Fruit fly (Drosophila melanogaster) whole organism, embryonic: Measurements from ENCODE around the gene CG7409.

Source experiments
- Awh ChIP-seq: fragments of 200-800 bp; sonication (Bioruptor generic); IDR thresholded peaks from 2 replicates; pipeline ENCODE4, ENCODE4 v1.3.6; 2022; ENCODE audit warnings: missing biosample characterization, missing genetic modification characterization
- CG10147 ChIP-seq: fragments of 200-800 bp; sonication (Bioruptor generic); optimal IDR thresholded peaks from 2 replicates; lab custom pipeline; 2019; ENCODE audit warnings: missing biosample characterization, mild to moderate bottlenecking, missing genetic modification characterization, moderate library complexity
- CG1024 ChIP-seq: fragments of 200-800 bp; sonication (Bioruptor generic); IDR thresholded peaks from 2 replicates; pipeline ENCODE4 v1.3.6; 2022; ENCODE audit warnings: missing biosample characterization, missing genetic modification characterization
- CG11247 ChIP-seq: fragments of 200-800 bp; sonication (Bioruptor generic); IDR thresholded peaks from 2 replicates; pipeline ENCODE4 v1.3.6; 2022; ENCODE audit warnings: missing biosample characterization, missing genetic modification characterization
- CG11398 ChIP-seq: fragments of 200-800 bp; sonication (Bioruptor generic); optimal IDR thresholded peaks from 2 replicates; lab custom pipeline; 2016; ENCODE audit warnings: missing biosample characterization, missing genetic modification characterization
- CG11723 ChIP-seq: fragments of 200-800 bp; sonication (Bioruptor generic); optimal IDR thresholded peaks from 2 replicates; lab custom pipeline; 2017; ENCODE audit warnings: missing biosample characterization, mild to moderate bottlenecking, missing genetic modification characterization
- CG1233 ChIP-seq: fragments of 200-800 bp; sonication (Bioruptor generic); optimal IDR thresholded peaks from 4 replicates; lab custom pipeline; 2018; ENCODE audit warnings: missing biosample characterization, mild to moderate bottlenecking, missing genetic modification characterization
- CG15601 ChIP-seq: fragments of 200-800 bp; sonication (Bioruptor generic); optimal IDR thresholded peaks from 3 replicates; lab custom pipeline; 2019; ENCODE audit warnings: missing biosample characterization, mild to moderate bottlenecking, missing genetic modification characterization, moderate library complexity
- CG17385 ChIP-seq: fragments of 200-800 bp; sonication (Bioruptor generic); optimal IDR thresholded peaks from 3 replicates; lab custom pipeline; 2018; ENCODE audit warnings: missing biosample characterization, mild to moderate bottlenecking, missing genetic modification characterization
- CG17802 ChIP-seq: fragments of 200-800 bp; sonication (Bioruptor generic); optimal IDR thresholded peaks from 2 replicates; lab custom pipeline; 2018; ENCODE audit warnings: missing biosample characterization, mild to moderate bottlenecking, missing genetic modification characterization, moderate library complexity
- CG2199 ChIP-seq: fragments of 200-800 bp; sonication (Bioruptor generic); IDR thresholded peaks from 3 replicates; pipeline ENCODE4 v1.3.6; 2022; ENCODE audit warnings: missing biosample characterization, missing genetic modification characterization
- CG31224 ChIP-seq: fragments of 200-800 bp; sonication (Bioruptor generic); IDR thresholded peaks from 2 replicates; pipeline ENCODE4 v1.3.6; 2022; ENCODE audit warnings: missing biosample characterization, missing genetic modification characterization
- CG32767 ChIP-seq: fragments of 200-800 bp; sonication (Bioruptor generic); IDR thresholded peaks from 2 replicates; pipeline ENCODE4 v1.3.6; 2022; ENCODE audit warnings: missing biosample characterization, missing genetic modification characterization
- CG9797 ChIP-seq: fragments of 200-800 bp; sonication (Bioruptor generic); optimal IDR thresholded peaks from 3 replicates; lab custom pipeline; 2018; ENCODE audit warnings: missing biosample characterization, mild to moderate bottlenecking, missing genetic modification characterization
- Chrac-16 ChIP-seq: fragments of 200-800 bp; sonication (Bioruptor generic); optimal IDR thresholded peaks from 3 replicates; lab custom pipeline; 2016; ENCODE audit warnings: missing biosample characterization, missing genetic modification characterization
- Eip74EF ChIP-seq, 2 experiments: fragments of 200-800 bp in 1 of 2; fragments of >200 bp in 1 of 2; sonication (Bioruptor generic) in 1 of 2; optimal IDR thresholded peaks; 2 replicates each; lab custom pipeline; 2017 to 2019; ENCODE audit warnings: missing biosample characterization in 2 of 2, missing genetic modification characterization in 2 of 2, mild to moderate bottlenecking in 1 of 2, moderate library complexity in 1 of 2
- HLH3B ChIP-seq: fragments of 200-800 bp; sonication (Bioruptor generic); IDR thresholded peaks from 2 replicates; pipeline ENCODE4 v1.3.6; 2022; ENCODE audit warnings: missing biosample characterization, missing genetic modification characterization
- HmgZ ChIP-seq: fragments of 200-800 bp; sonication (Bioruptor generic); optimal IDR thresholded peaks from 2 replicates; lab custom pipeline; 2018; ENCODE audit warnings: missing biosample characterization, mild to moderate bottlenecking, missing genetic modification characterization
- Lhr ChIP-seq: fragments of 200-800 bp; sonication (Bioruptor generic); optimal IDR thresholded peaks from 3 replicates; lab custom pipeline; 2017; ENCODE audit warnings: mild to moderate bottlenecking, missing biosample characterization, missing genetic modification reagents, missing genetic modification characterization
- MESR4 ChIP-seq: fragments of 200-800 bp; sonication (Bioruptor generic); optimal IDR thresholded peaks from 2 replicates; lab custom pipeline; 2018; ENCODE audit warnings: missing biosample characterization, mild to moderate bottlenecking, missing genetic modification characterization, moderate library complexity
- Neu2 ChIP-seq: fragments of 200-800 bp; sonication (Bioruptor generic); optimal IDR thresholded peaks from 3 replicates; lab custom pipeline; 2016; ENCODE audit warnings: missing biosample characterization, missing genetic modification characterization, borderline replicate concordance
- Poxn ChIP-seq: fragments of 200-800 bp; sonication (Bioruptor generic); IDR thresholded peaks from 2 replicates; pipeline ENCODE4 v1.3.6; 2022; ENCODE audit warnings: missing biosample characterization, missing genetic modification characterization
- YL-1 ChIP-seq: fragments of 200-800 bp; sonication (Bioruptor generic); optimal IDR thresholded peaks from 3 replicates; lab custom pipeline; 2017; ENCODE audit warnings: missing biosample characterization, mild to moderate bottlenecking, missing genetic modification characterization
- bsh ChIP-seq, 2 experiments: fragments of 200-800 bp; sonication (Bioruptor generic); optimal IDR thresholded peaks; 2 replicates each; lab custom pipeline; 2017 to 2018; ENCODE audit warnings: mild to moderate bottlenecking in 2 of 2, missing biosample characterization in 2 of 2, missing genetic modification characterization in 2 of 2, moderate library complexity in 1 of 2
- cato ChIP-seq: fragments of 200-800 bp; sonication (Bioruptor generic); optimal IDR thresholded peaks from 2 replicates; lab custom pipeline; 2016; ENCODE audit warnings: missing biosample characterization, missing genetic modification characterization, borderline replicate concordance
- ci ChIP-seq: fragments of 200-800 bp; sonication (Bioruptor generic); IDR thresholded peaks from 3 replicates; pipeline ENCODE4 v1.3.6; 2022; ENCODE audit warnings: missing biosample characterization, missing genetic modification characterization
- dati ChIP-seq: fragments of 200-800 bp; sonication (Bioruptor generic); IDR thresholded peaks from 2 replicates; pipeline ENCODE4 v1.3.6; 2022; ENCODE audit warnings: missing biosample characterization, missing genetic modification characterization
- exex ChIP-seq: fragments of 200-800 bp; sonication (Bioruptor generic); optimal IDR thresholded peaks from 4 replicates; lab custom pipeline; 2018; ENCODE audit warnings: missing biosample characterization, mild to moderate bottlenecking, missing genetic modification characterization, moderate library complexity
- grau ChIP-seq: fragments of 200-800 bp; optimal IDR thresholded peaks from 3 replicates; lab custom pipeline; 2019; ENCODE audit warnings: missing biosample characterization, mild to moderate bottlenecking, missing genetic modification characterization, moderate library complexity
- grn ChIP-seq: fragments of 200-800 bp; sonication (Bioruptor generic); optimal IDR thresholded peaks from 3 replicates; lab custom pipeline; 2017; ENCODE audit warnings: missing biosample characterization, missing genetic modification characterization
- gt ChIP-seq: fragments of 200-800 bp; sonication (Bioruptor generic); IDR thresholded peaks from 2 replicates; pipeline ENCODE4 v1.3.6; 2022; ENCODE audit warnings: missing biosample characterization, missing genetic modification characterization
- klu ChIP-seq: fragments of 200-800 bp; sonication (Bioruptor generic); IDR thresholded peaks from 2 replicates; pipeline ENCODE4 v1.3.6; 2022; ENCODE audit warnings: missing biosample characterization, missing genetic modification characterization
- mirr ChIP-seq: fragments of 200-800 bp; sonication (Bioruptor generic); optimal IDR thresholded peaks from 3 replicates; lab custom pipeline; 2018; ENCODE audit warnings: missing biosample characterization, mild to moderate bottlenecking, missing genetic modification characterization
- nom ChIP-seq: fragments of 200-800 bp; sonication (Bioruptor generic); optimal IDR thresholded peaks from 2 replicates; lab custom pipeline; 2017; ENCODE audit warnings: missing biosample characterization, missing genetic modification characterization, mild to moderate bottlenecking, moderate library complexity, missing genetic modification reagents
- salm ChIP-seq: fragments of 200-800 bp; sonication (Bioruptor generic); optimal IDR thresholded peaks from 2 replicates; lab custom pipeline; 2018; ENCODE audit warnings: missing biosample characterization, mild to moderate bottlenecking, missing genetic modification characterization
- sd ChIP-seq: fragments of 200-800 bp; sonication (Bioruptor generic); optimal IDR thresholded peaks from 3 replicates; lab custom pipeline; 2018; ENCODE audit warnings: missing biosample characterization, mild to moderate bottlenecking, missing genetic modification characterization, moderate library complexity
- sqz ChIP-seq: fragments of 200-800 bp; sonication (Bioruptor generic); optimal IDR thresholded peaks from 3 replicates; lab custom pipeline; 2018; ENCODE audit warnings: missing biosample characterization, mild to moderate bottlenecking, missing genetic modification characterization
- stc ChIP-seq: fragments of 200-800 bp; sonication (Bioruptor generic); IDR thresholded peaks from 2 replicates; pipeline ENCODE4 v1.3.6; 2022; ENCODE audit warnings: missing biosample characterization, missing genetic modification characterization
- stwl ChIP-seq: fragments of 200-800 bp; sonication (Bioruptor generic); optimal IDR thresholded peaks from 3 replicates; lab custom pipeline; 2018; ENCODE audit warnings: missing biosample characterization, mild to moderate bottlenecking, missing genetic modification characterization, moderate library complexity
- sug ChIP-seq: fragments of 200-800 bp; optimal IDR thresholded peaks from 2 replicates; lab custom pipeline; 2019; ENCODE audit warnings: missing biosample characterization, mild to moderate bottlenecking, missing genetic modification characterization, moderate library complexity
- tna ChIP-seq: fragments of 200-800 bp; sonication (Bioruptor generic); IDR thresholded peaks from 2 replicates; pipeline ENCODE4 v1.3.6; 2022; ENCODE audit warnings: missing biosample characterization, missing genetic modification characterization; ENCODE audit not compliant: partially characterized antibody
- twi ChIP-seq: fragments of 200-800 bp; optimal IDR thresholded peaks from 2 replicates; lab custom pipeline; 2019; ENCODE audit warnings: missing biosample characterization, mild to moderate bottlenecking, missing genetic modification characterization, moderate library complexity

Gene CG7409

DNA sequence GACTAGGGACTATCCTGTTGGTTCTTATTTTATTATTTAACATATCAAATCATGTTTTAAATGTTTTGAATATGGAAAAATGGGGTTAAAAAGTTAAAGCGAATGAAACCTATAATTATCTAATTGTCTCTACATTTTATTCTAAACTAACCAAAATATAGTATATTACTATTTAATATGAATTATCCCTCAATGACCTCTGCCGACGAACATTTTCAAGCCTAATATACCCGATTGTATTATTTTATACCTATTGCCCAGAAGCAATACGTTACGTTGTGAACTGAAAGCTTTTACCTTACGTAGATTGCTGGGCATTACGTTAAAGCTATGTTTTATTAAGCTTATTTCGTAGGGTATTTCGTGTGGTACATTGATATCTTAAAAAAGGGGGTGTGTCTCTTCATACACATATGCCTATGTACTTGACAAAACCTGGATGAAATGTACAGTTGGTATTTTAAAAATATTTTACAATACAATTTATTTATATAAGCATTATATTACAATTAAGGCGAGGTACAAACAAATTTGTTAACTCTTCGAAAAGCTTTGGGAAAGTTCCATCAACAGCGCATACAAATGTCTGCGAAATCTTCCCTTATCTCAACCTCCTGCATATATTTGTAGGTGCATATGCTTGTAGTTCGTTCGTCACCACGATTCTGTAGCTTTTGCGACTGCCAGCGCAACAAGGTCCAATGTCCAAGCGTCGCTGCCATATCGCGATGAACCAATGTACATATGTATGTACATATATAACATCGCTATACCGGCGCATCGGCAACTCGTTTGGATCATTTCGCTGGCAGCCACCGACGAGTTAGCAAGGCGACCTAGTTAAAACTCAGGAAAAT lies 35.4 kb upstream of the CG7409 start, which contains the start of gene Mcad (continued):
- TF ChIP-seq Neu2 (GFP tag; lab: Kevin White, UChicago) (no peak), salm (tag; lab: Kevin White, UChicago) (peak; percentile 70), CG17802 (peak; percentile 82), twi (tag; lab: Kevin White, UChicago) (peak; percentile 34), gt (GFP tag; lab: Robert Waterston, UW) (peak; percentile 64), CG9797 (no peak), CG10147 (peak; percentile 97), HmgZ (peak; percentile 72), Lhr (GFP tag; lab: Kevin White, UChicago) (peak; percentile 46), klu (GFP tag; lab: Robert Waterston, UW) (peak; percentile 91), HLH3B (GFP tag; lab: Robert Waterston, UW) (peak; percentile 95), CG11723 (GFP tag; lab: Kevin White, UChicago) (peak; percentile 69), stwl (tag; lab: Kevin White, UChicago) (no peak), CG32767 (GFP tag; lab: Robert Waterston, UW) (peak; percentile 91), grau (tag; lab: Kevin White, UChicago) (peak; percentile 88), CG15601 (peak; percentile 54), tna (no peak), CG11247 (peak; percentile 92), CG11398 (GFP tag; lab: Kevin White, UChicago) (no peak), Eip74EF (GFP tag; optimal IDR thresholded peaks at IDR 0.05; lab: Kevin White, UChicago) (peak in 1 of 2 experiments; percentile 88), dati (peak; percentile 55; the same call in 1 of the 2 replicates), stc (peak; percentile 95), CG1233 (GFP tag; lab: Kevin White, UChicago) (peak; percentile 88), sqz (GFP tag; lab: Kevin White, UChicago) (peak; percentile 67), CG31224 (peak; percentile 73), CG17385 (GFP tag; lab: Kevin White, UChicago) (peak; percentile 77), cato (peak; percentile 51), CG2199 (GFP tag; lab: Robert Waterston, UW) (peak; percentile 84)
- TF ChIP-seq, all 482 proteins: peak for 364

DNA sequence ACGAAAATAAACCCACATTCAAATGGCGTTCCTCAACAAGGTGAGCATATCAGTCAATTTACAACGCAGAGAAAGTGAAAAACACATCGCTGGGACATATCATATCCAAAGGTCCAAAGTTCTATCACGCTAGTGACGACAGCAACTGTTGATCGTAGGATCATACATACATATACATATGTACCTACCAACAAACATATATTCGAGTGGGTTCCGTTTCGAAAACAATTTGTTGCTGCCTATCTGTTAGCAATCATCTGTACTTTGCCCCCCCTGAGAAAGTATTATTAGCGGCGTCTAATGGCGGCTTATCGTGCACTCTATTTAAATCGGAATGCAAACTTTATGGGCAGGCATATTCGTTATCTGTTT lies 34.8 kb upstream of the CG7409 start:
- TF ChIP-seq salm (tag; lab: Kevin White, UChicago) (no peak), sd (peak; percentile 27), mirr (GFP tag; lab: Kevin White, UChicago) (peak; percentile 10), ci (GFP tag; lab: Robert Waterston, UW) (no peak), Chrac-16 (GFP tag; lab: Kevin White, UChicago) (no peak), MESR4 (GFP tag; lab: Kevin White, UChicago) (no peak), nom (GFP tag; lab: Kevin White, UChicago) (peak; percentile 96), exex (tag; lab: Kevin White, UChicago) (peak; percentile 37), grn (GFP tag; lab: Kevin White, UChicago) (peak; percentile 38), CG1024 (no peak), Poxn (GFP tag; lab: Robert Waterston, UW) (no peak), YL-1 (GFP tag; lab: Kevin White, UChicago) (no peak), bsh (GFP tag; optimal IDR thresholded peaks at IDR 0.05; lab: Kevin White, UChicago) (peak in 1 of 2 experiments; percentile 37), Awh (GFP tag; lab: Robert Waterston, UW) (0 out of 2 replicates have a peak, but pooled peaks have one; percentile 18), sug (tag; lab: Kevin White, UChicago) (peak; percentile 69)
- TF ChIP-seq, all 482 proteins: peak for 8
